Fruit fly (Drosophila melanogaster): ENCODE data around the gene eIF4E3.
A peak's percentile ranks its signal among the peaks of the same experiment; 100 is the strongest.

eIF4E3 gene

DNA sequence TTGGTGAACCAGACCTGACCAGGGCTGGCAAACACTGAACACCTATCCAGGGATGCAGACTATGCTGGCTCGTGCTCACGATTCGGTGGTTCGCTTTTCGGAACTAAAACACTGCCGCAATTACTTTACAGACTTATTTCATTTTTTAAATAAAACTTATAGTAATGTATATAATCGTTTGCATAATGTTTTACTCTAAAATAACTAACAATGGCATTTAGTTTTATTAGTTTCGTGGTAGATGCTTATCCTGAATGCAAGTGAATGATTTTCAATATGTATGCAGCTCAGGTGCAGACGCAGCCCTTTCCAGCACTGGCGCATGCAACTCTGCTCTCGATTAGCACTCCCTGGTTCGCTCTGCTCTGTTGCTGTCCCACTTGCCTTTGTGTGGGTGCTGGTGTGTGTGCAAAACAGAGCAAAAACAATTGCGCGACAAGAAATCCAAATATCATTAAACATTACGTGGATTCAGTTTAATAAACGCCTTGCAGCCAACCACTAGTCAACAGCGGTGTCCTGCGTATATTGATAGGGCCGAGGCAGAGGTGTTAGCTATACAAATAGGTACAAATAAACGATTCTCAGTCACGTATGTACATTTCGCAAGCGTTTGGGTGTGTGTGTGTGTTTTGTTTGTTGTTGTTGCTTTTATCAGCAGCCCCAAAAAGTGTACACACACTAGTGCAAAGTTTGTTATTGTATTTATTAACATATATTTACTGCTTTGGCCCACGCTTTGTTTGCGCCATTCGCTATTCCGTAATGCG is 42.2 kb upstream of the eIF4E3 start, which contains the start of the genes ERR and Atg18a (continued):
- TF ChIP-seq Gug (GFP tag; IDR thresholded peaks at IDR 0.05) (peak; percentile 93), usp (GFP tag; optimal IDR thresholded peaks at IDR 0.05) (no peak), CG12391 (tag; optimal IDR thresholded peaks at IDR 0.05) (peak; percentile 91), Ada2b (GFP tag; IDR thresholded peaks at IDR 0.05) (peak; percentile 78), Doc2 (GFP tag; IDR thresholded peaks at IDR 0.05) (peak; percentile 77; the same call in 1 of the 2 replicates), CG18764 (GFP tag; optimal IDR thresholded peaks at IDR 0.05) (peak; percentile 64), CG9215 (GFP tag; IDR thresholded peaks at IDR 0.05) (peak; percentile 94), Lim3 (GFP tag; IDR thresholded peaks at IDR 0.05) (peak; percentile 45; the same call in 1 of the 2 replicates), CG13287 (GFP tag; IDR thresholded peaks at IDR 0.05; ENCODE audit: partially characterized antibody) (peak; percentile 70), CG6254 (GFP tag; optimal IDR thresholded peaks at IDR 0.05) (peak; percentile 34), CG3838 (GFP tag; optimal IDR thresholded peaks at IDR 0.05) (peak; percentile 28), CG17829 (tag; optimal IDR thresholded peaks at IDR 0.05) (peak; percentile 89), nerfin-1 (tag; optimal IDR thresholded peaks at IDR 0.05) (peak; percentile 72), Usf (GFP tag; optimal IDR thresholded peaks at IDR 0.05) (peak; percentile 88), CG18011 (GFP tag; optimal IDR thresholded peaks at IDR 0.05) (peak; percentile 70), Xrp1 (GFP tag; IDR thresholded peaks at IDR 0.05) (peak; percentile 80), cas (GFP tag; IDR thresholded peaks at IDR 0.05) (peak; percentile 83), CG18262 (tag; optimal IDR thresholded peaks at IDR 0.05) (peak; percentile 79), Hmx (GFP tag; optimal IDR thresholded peaks at IDR 0.05) (peak; percentile 17), salm (tag; optimal IDR thresholded peaks at IDR 0.05) (peak; percentile 16), CG8765 (GFP tag; IDR thresholded peaks at IDR 0.05) (peak; percentile 69), CG32772 (GFP tag; IDR thresholded peaks at IDR 0.05) (peak; percentile 89), CG4404 (GFP tag; IDR thresholded peaks at IDR 0.05) (peak; percentile 93), CG15601 (tag; optimal IDR thresholded peaks at IDR 0.05) (peak; percentile 87), CG18619 (GFP tag; optimal IDR thresholded peaks at IDR 0.05) (peak; percentile 86), CG4424 (GFP tag; optimal IDR thresholded peaks at IDR 0.05) (peak; percentile 79), Chrac-16 (GFP tag; optimal IDR thresholded peaks at IDR 0.05) (peak; percentile 82), fd102C (GFP tag; optimal IDR thresholded peaks at IDR 0.05) (no peak), inv (GFP tag; IDR thresholded peaks at IDR 0.05; ENCODE audit: partially characterized antibody) (peak; percentile 61; the same call in 1 of the 2 replicates), caup (GFP tag; optimal IDR thresholded peaks at IDR 0.05; ENCODE audit: severe bottlenecking) (peak; percentile 74), CG4360 (GFP tag; IDR thresholded peaks at IDR 0.05) (peak; percentile 85), CG9437 (GFP tag; optimal IDR thresholded peaks at IDR 0.05) (no peak), Sry-β (GFP tag; optimal IDR thresholded peaks at IDR 0.05) (peak; percentile 76), CG7745 (tag; optimal IDR thresholded peaks at IDR 0.05) (no peak), ro (GFP tag; IDR thresholded peaks at IDR 0.05) (peak; percentile 62; the same call in 1 of the 2 replicates), CTCF (GFP tag; optimal IDR thresholded peaks at IDR 0.05) (no peak), lola (GFP tag; optimal IDR thresholded peaks at IDR 0.05) (peak in 1 of 3 experiments; percentile 79), eve (GFP tag; optimal IDR thresholded peaks at IDR 0.05) (no peak), unpg (GFP tag; optimal IDR thresholded peaks at IDR 0.05) (peak; percentile 71), kah (GFP tag; optimal IDR thresholded peaks at IDR 0.05) (peak; percentile 3), Ets65A (GFP tag) (peak; percentile 99), sim (GFP tag; IDR thresholded peaks at IDR 0.05) (no peak), CG6689 (GFP tag; IDR thresholded peaks at IDR 0.05) (peak; percentile 86), grau (tag; optimal IDR thresholded peaks at IDR 0.05) (peak; percentile 85), wdn (GFP tag; IDR thresholded peaks at IDR 0.05) (peak; percentile 79; the same call in 1 of the 2 replicates), CG14014 (GFP tag; IDR thresholded peaks at IDR 0.05) (peak; percentile 85), Adf1 (GFP tag; IDR thresholded peaks at IDR 0.05) (peak; percentile 76), ftz-f1 (GFP tag; optimal IDR thresholded peaks at IDR 0.05) (peak; percentile 46), Ravus (GFP tag; IDR thresholded peaks at IDR 0.05) (peak; percentile 41), ewg (GFP tag; optimal IDR thresholded peaks at IDR 0.05) (no peak)
